Worm (Caenorhabditis elegans): Measurements from ENCODE around the gene math-6.

Gene math-6

DNA sequence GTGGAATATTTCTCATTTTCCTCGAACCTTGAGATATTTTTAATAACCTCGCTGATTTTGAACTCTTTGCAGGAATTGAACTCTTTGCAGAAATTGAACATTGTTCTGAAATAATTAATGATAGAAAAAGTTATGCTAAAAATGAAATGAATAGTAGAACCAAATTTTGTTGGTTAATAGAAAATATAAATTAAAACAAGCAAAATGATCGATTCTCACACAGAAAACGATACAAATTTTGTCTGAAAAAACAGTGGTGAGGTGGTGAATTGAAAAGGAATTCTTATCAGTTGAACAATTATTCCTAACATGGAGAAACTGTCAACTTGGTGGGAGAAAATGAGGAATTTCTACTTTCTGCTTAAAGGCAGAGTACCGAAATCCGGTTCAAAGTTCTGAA lies at the start of gene math-6:
Gene math-6 (minus strand): TSS at position 101 of the 400 bp plus-strand sequence.
- TF ChIP-seq ztf-1 (GFP tag; conservative IDR thresholded peaks at IDR 0.05) (no peak), ztf-4 (tag; optimal IDR thresholded peaks at IDR 0.05) (no peak), sma-3 (GFP tag; optimal IDR thresholded peaks at IDR 0.05) (no peak), ZK546.5 (tag; optimal IDR thresholded peaks at IDR 0.05) (no peak), lin-39 (tag; optimal IDR thresholded peaks at IDR 0.05) (no peak), unc-55 (GFP tag; optimal IDR thresholded peaks at IDR 0.05) (no peak), ama-1 (optimal IDR thresholded peaks at IDR 0.05) (no peak)

DNA sequence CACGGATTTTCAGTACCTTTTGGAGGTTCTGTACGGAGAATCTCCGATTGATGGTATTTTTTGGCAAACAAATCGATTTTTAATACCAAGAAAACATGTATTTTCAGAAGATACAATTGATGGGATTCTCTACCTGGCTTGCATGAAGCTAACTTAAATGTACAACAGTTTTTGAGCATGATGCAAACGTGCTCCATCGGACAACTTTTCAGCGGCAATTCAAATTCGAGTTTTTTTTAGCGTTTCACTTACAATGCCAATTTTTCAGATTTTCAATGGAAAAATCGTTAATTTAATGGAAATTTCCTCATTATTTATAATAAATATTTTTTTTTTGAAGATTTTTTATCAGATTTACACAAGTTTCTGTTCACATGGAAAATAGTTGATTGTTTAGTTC lies 44.0 kb upstream of the math-6 start:
- no peak for TF ChIP-seq fos-1 (tag; optimal IDR thresholded peaks at IDR 0.05)
- TF ChIP-seq nhr-21 (tag; optimal IDR thresholded peaks at IDR 0.05) = no peak
- TF ChIP-seq egl-27 (tag; optimal IDR thresholded peaks at IDR 0.05) = no peak
- no peak for TF ChIP-seq blmp-1 (tag; optimal IDR thresholded peaks at IDR 0.05; ENCODE audit: insufficient read depth)
- no peak for TF ChIP-seq C34F6.9 (tag; optimal IDR thresholded peaks at IDR 0.05)
- no peak for TF ChIP-seq Y55F3AM.14 (GFP tag; optimal IDR thresholded peaks at IDR 0.05)
- TF ChIP-seq nhr-12 (tag; optimal IDR thresholded peaks at IDR 0.05) = no peak
- no peak for TF ChIP-seq aly-2 (tag; optimal IDR thresholded peaks at IDR 0.05)
- no peak for TF ChIP-seq nhr-237 (tag; optimal IDR thresholded peaks at IDR 0.05)
- TF ChIP-seq peb-1 (tag; optimal IDR thresholded peaks at IDR 0.05) = no peak
- no peak for TF ChIP-seq elt-3 (tag; optimal IDR thresholded peaks at IDR 0.05)
- TF ChIP-seq unc-55 (GFP tag; optimal IDR thresholded peaks at IDR 0.05) = no peak
- no peak for TF ChIP-seq lin-11 (tag; optimal IDR thresholded peaks at IDR 0.05)
- no peak for TF ChIP-seq skn-1 (tag; optimal IDR thresholded peaks at IDR 0.05)
- no peak for TF ChIP-seq sem-4 (tag; optimal IDR thresholded peaks at IDR 0.05)
- no peak for TF ChIP-seq ZK546.5 (tag; optimal IDR thresholded peaks at IDR 0.05)
- TF ChIP-seq sma-9 (GFP tag; optimal IDR thresholded peaks at IDR 0.05) = no peak
- no peak for TF ChIP-seq sma-9 (tag; optimal IDR thresholded peaks at IDR 0.05)
- no peak for TF ChIP-seq nhr-25 (tag; optimal IDR thresholded peaks at IDR 0.05)
- TF ChIP-seq ama-1 (optimal IDR thresholded peaks at IDR 0.05) = no peak
- TF ChIP-seq nhr-10 (tag; optimal IDR thresholded peaks at IDR 0.05) = no peak

DNA sequence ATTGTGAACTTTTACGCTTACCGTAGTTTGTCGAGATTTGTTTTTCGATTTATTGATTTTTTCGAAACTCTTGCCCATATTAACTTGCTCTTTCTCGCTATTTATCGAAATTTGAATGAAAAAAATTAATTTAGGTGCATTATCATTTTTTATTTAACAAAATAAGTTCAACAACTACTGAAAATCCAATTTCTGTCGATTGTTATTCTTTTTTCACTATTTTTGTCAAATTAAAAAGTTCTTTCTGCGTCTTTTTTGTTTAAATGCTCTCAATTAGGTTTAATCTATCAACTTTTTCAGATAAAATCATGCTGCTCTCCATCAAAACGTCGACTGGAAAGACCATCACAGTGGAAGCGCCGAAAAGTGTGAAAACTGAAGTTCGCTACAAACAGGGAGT lies 41.6 kb upstream of the math-6 start, which contains the start of gene F52C6.2:
Gene F52C6.2 (plus strand): TSS at position 301 of the 400 bp plus-strand sequence.
- TF ChIP-seq lin-13 (GFP tag; optimal IDR thresholded peaks at IDR 0.05) (no peak), peb-1 (tag; optimal IDR thresholded peaks at IDR 0.05) (no peak), skn-1 (tag; optimal IDR thresholded peaks at IDR 0.05) (no peak), ztf-4 (tag; optimal IDR thresholded peaks at IDR 0.05) (no peak)

DNA sequence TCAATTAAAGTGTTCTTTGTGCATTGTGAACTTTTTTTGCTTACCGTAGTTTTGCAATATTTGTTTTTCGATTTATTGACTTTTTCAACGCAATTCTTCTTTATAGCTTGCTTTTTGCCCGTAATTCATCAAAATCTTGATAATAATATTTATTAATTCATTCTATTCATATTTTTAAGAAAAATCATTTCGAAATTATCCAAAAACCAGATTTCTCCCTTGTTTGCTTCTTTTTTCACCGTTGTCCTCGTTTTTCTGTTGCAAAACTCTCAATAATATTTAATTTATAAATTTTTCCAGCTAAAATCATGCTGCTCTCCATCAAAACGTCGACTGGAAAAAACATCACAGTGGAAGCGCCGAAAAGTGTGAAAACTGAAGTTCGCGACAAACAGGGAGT lies 39.9 kb upstream of the math-6 start, which contains the start of gene F52C6.3:
Gene F52C6.3 (plus strand): TSS at position 301 of the 400 bp plus-strand sequence.
- no peak for TF ChIP-seq elt-3 (tag; optimal IDR thresholded peaks at IDR 0.05)
- no peak for TF ChIP-seq nhr-237 (tag; optimal IDR thresholded peaks at IDR 0.05)
- no peak for TF ChIP-seq lin-39 (tag; optimal IDR thresholded peaks at IDR 0.05)
- no peak for TF ChIP-seq crh-2 (tag; optimal IDR thresholded peaks at IDR 0.05)
- no peak for TF ChIP-seq R02D3.7 (tag; optimal IDR thresholded peaks at IDR 0.05)
- TF ChIP-seq lin-11 (tag; optimal IDR thresholded peaks at IDR 0.05) = no peak
- TF ChIP-seq ztf-11 (tag; optimal IDR thresholded peaks at IDR 0.05) = no peak
- no peak for TF ChIP-seq aly-2 (tag; optimal IDR thresholded peaks at IDR 0.05)
- no peak for TF ChIP-seq fos-1 (tag; optimal IDR thresholded peaks at IDR 0.05)
- no peak for TF ChIP-seq nhr-21 (tag; optimal IDR thresholded peaks at IDR 0.05)
- TF ChIP-seq C34F6.9 (tag; optimal IDR thresholded peaks at IDR 0.05) = no peak
- no peak for TF ChIP-seq mbf-1 (tag; optimal IDR thresholded peaks at IDR 0.05)
- TF ChIP-seq alr-1 (tag; optimal IDR thresholded peaks at IDR 0.05) = no peak
- TF ChIP-seq lin-13 (GFP tag; optimal IDR thresholded peaks at IDR 0.05) = no peak
- no peak for TF ChIP-seq ZK546.5 (tag; optimal IDR thresholded peaks at IDR 0.05)
- no peak for TF ChIP-seq snpc-4 (tag; optimal IDR thresholded peaks at IDR 0.05)
- no peak for TF ChIP-seq nhr-6 (tag; optimal IDR thresholded peaks at IDR 0.05)
- TF ChIP-seq unc-55 (GFP tag; optimal IDR thresholded peaks at IDR 0.05) = no peak
- no peak for TF ChIP-seq ceh-82 (tag; optimal IDR thresholded peaks at IDR 0.05)
- no peak for TF ChIP-seq nhr-25 (tag; optimal IDR thresholded peaks at IDR 0.05)

DNA sequence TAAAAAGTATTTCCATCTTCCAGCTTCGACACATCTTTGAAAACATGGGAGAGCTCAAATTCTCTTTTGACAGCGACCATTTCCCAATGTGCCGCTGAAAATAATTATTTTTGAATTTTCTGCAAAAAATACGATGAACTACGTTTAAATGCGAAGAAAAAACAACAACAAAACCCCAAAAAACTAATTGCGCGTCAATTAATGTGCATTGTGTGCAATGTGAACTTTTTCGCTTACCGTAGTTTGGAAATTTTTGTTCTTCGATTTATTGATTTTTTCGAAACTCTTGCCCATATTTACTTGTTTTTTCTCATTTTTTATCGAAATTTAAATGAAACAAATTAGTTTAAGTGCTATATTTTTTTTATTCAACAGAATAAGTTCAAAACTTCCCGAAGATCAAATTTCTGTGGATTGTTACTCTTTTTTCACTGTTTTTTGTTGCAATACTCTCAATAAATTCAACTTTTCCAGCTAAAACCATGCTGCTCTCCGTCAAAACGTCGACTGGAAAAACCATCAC lies 38.2 kb upstream of the math-6 start, which contains the start of the genes bath-2 and F52C6.4:
Gene bath-2 (minus strand): TSS at position 101 of the 523 bp plus-strand sequence.
Gene F52C6.4 (plus strand): TSS at position 473 of the 523 bp plus-strand sequence.
- TF ChIP-seq nhr-237 (tag; optimal IDR thresholded peaks at IDR 0.05) (no peak), ztf-11 (tag; optimal IDR thresholded peaks at IDR 0.05) (no peak), mab-5 (tag; optimal IDR thresholded peaks at IDR 0.05) (no peak), elt-3 (tag; optimal IDR thresholded peaks at IDR 0.05) (no peak), sma-3 (GFP tag; optimal IDR thresholded peaks at IDR 0.05) (no peak), egl-27 (tag; optimal IDR thresholded peaks at IDR 0.05) (no peak), snpc-4 (tag; optimal IDR thresholded peaks at IDR 0.05) (no peak)
